Worm (Caenorhabditis elegans) whole organism, late embryonic: ENCODE measurements around the gene exos-2.

Experiments
- K02D7.2 ChIP-seq: sonication (generic microtip); optimal IDR thresholded peaks from 2 replicates; lab custom pipeline; 2017; ENCODE audit warnings: mild to moderate bottlenecking, missing genetic modification characterization, missing compliant biosample characterization
- K09A11.1 ChIP-seq: sonication (generic microtip); optimal IDR thresholded peaks from 2 replicates; lab custom pipeline; 2017; ENCODE audit warnings: antibody characterized with exemption, mild to moderate bottlenecking, missing genetic modification characterization, missing compliant biosample characterization; ENCODE audit not compliant: insufficient read depth
- ceh-14 ChIP-seq: sonication (generic microtip); optimal IDR thresholded peaks from 2 replicates; lab custom pipeline; 2016; ENCODE audit warnings: missing genotype, missing genetic modification characterization, missing compliant biosample characterization
- ceh-6 ChIP-seq: fragments of 200-800 bp; sonication (Bioruptor generic); optimal IDR thresholded peaks from 2 replicates; lab custom pipeline; 2018; ENCODE audit warnings: mild to moderate bottlenecking, missing genetic modification characterization, missing compliant biosample characterization
- elt-4 ChIP-seq: sonication (generic microtip); optimal IDR thresholded peaks from 2 replicates; lab custom pipeline; 2016; ENCODE audit warnings: missing genetic modification characterization, missing compliant biosample characterization
- ets-4 ChIP-seq: sonication (generic microtip); optimal IDR thresholded peaks from 2 replicates; lab custom pipeline; 2016; ENCODE audit warnings: missing genetic modification characterization, missing compliant biosample characterization
- nfya-1 ChIP-seq: sonication (generic microtip); optimal IDR thresholded peaks from 2 replicates; lab custom pipeline; 2017; ENCODE audit warnings: missing genetic modification characterization, mild to moderate bottlenecking, missing compliant biosample characterization, antibody characterized with exemption, moderate library complexity
- odd-2 ChIP-seq: sonication (generic microtip); optimal IDR thresholded peaks from 2 replicates; lab custom pipeline; 2017; ENCODE audit warnings: antibody characterized with exemption, mild to moderate bottlenecking, missing genetic modification characterization, missing compliant biosample characterization
- pha-4 ChIP-seq: fragments of 150-350 bp; optimal IDR thresholded peaks from 2 replicates; lab custom pipeline; 2018; ENCODE audit warnings: missing biosample characterization, missing genetic modification reagents, missing genetic modification characterization
- sox-2 ChIP-seq: fragments of 200-800 bp; sonication (Bioruptor generic); IDR thresholded peaks from 2 replicates; pipeline ENCODE4 v1.3.6; 2022; ENCODE audit warnings: missing genetic modification reagents, missing genetic modification characterization, missing compliant biosample characterization
- tbx-2 ChIP-seq: sonication (generic microtip); optimal IDR thresholded peaks from 2 replicates; lab custom pipeline; 2016; ENCODE audit warnings: missing genetic modification characterization, missing compliant biosample characterization

- TF ChIP-seq ets-4 (tag; lab: Kevin White, UChicago) (no peak), ceh-6 (GFP tag; lab: Kevin White, UChicago) (no peak), K09A11.1 (tag; lab: Kevin White, UChicago) (no peak), tbx-2 (tag; lab: Kevin White, UChicago) (no peak), odd-2 (tag; lab: Kevin White, UChicago) (no peak), ceh-14 (tag; lab: Kevin White, UChicago) (no peak), elt-4 (tag; lab: Kevin White, UChicago) (no peak), nfya-1 (tag; lab: Kevin White, UChicago) (no peak), pha-4 (tag; lab: Kevin White, UChicago) (no peak), sox-2 (no peak), K02D7.2 (tag; lab: Kevin White, UChicago) (no peak)
Measured at ce11 chrIV:6421183-6421635, 5.9 kb downstream of the exos-2 start, which contains the start of gene puf-11.
